Worm (Caenorhabditis elegans) whole organism, L2 larva: Measurements from ENCODE around the gene pqn-8.

Experiments
- aly-2 ChIP-seq: fragments of 150-350 bp; optimal IDR thresholded peaks from 2 replicates; lab custom pipeline; 2014; ENCODE audit warnings: missing biosample characterization, missing genetic modification characterization
- ceh-16 ChIP-seq: fragments of 150-350 bp; optimal IDR thresholded peaks from 2 replicates; lab custom pipeline; 2014; ENCODE audit warnings: missing biosample characterization, missing genetic modification characterization
- mab-5 ChIP-seq: fragments of 150-350 bp; optimal IDR thresholded peaks from 2 replicates; lab custom pipeline; 2014; ENCODE audit warnings: missing biosample characterization, missing genetic modification characterization
- mdl-1 ChIP-seq, 2 experiments: fragments of 150-350 bp in 1 of 2; sonication (generic microtip) in 1 of 2; optimal IDR thresholded peaks; 2 replicates each; lab custom pipeline; 2017; ENCODE audit warnings: missing biosample characterization in 2 of 2, missing genetic modification characterization in 2 of 2

ce11 chrIII:9991324-9991723, 6.5 kb downstream of the pqn-8 start:
- TF ChIP-seq mab-5 (tag; lab: Kevin White, UChicago): no peak
- TF ChIP-seq mdl-1 (tag; optimal IDR thresholded peaks at IDR 0.05; lab: Kevin White, UChicago): no peak
- TF ChIP-seq ceh-16 (tag; lab: Kevin White, UChicago): peak; percentile 75
- no peak for TF ChIP-seq aly-2 (tag; lab: Kevin White, UChicago)
